Worm (Caenorhabditis elegans) whole organism, early embryonic: Measurements from ENCODE around the gene scd-1.

ENCODE experiments used
- B0310.2 ChIP-seq: sonication (generic microtip); optimal IDR thresholded peaks from 2 replicates; lab custom pipeline; 2016; ENCODE audit warnings: mild to moderate bottlenecking, missing genetic modification characterization, missing compliant biosample characterization
- F13C5.2 ChIP-seq: sonication (generic microtip); optimal IDR thresholded peaks from 2 replicates; lab custom pipeline; 2017; ENCODE audit warnings: mild to moderate bottlenecking, missing genetic modification characterization, inconsistent platforms, missing compliant biosample characterization
- aly-1 ChIP-seq: sonication (generic microtip); optimal IDR thresholded peaks from 2 replicates; lab custom pipeline; 2016; ENCODE audit warnings: missing genetic modification characterization, missing compliant biosample characterization
- ama-1 ChIP-seq: fragments of 150-350 bp; optimal IDR thresholded peaks from 2 replicates; lab custom pipeline; 2014
- ceh-13 ChIP-seq: fragments of 200-800 bp; sonication (Bioruptor generic); optimal IDR thresholded peaks from 2 replicates; lab custom pipeline; 2018; ENCODE audit warnings: mild to moderate bottlenecking, missing genetic modification characterization, missing compliant biosample characterization
- ceh-36 ChIP-seq: sonication (generic microtip); optimal IDR thresholded peaks from 2 replicates; lab custom pipeline; 2016; ENCODE audit warnings: missing genetic modification characterization, inconsistent platforms, missing compliant biosample characterization
- ets-7 ChIP-seq: sonication (generic microtip); optimal IDR thresholded peaks from 2 replicates; lab custom pipeline; 2016; ENCODE audit warnings: missing genotype, missing genetic modification characterization, missing compliant biosample characterization
- flt-1 ChIP-seq: fragments of 200-800 bp; sonication (Bioruptor generic); IDR thresholded peaks from 2 replicates; pipeline ENCODE4 v1.3.6; 2022; ENCODE audit warnings: missing genetic modification characterization, missing compliant biosample characterization
- hmbx-1 ChIP-seq: sonication (generic microtip); optimal IDR thresholded peaks from 2 replicates; lab custom pipeline; 2016; ENCODE audit warnings: mild to moderate bottlenecking, missing genetic modification characterization, missing compliant biosample characterization
- hmg-4 ChIP-seq: fragments of 200-800 bp; sonication (Bioruptor generic); optimal IDR thresholded peaks from 2 replicates; lab custom pipeline; 2018; ENCODE audit warnings: mild to moderate bottlenecking, missing genetic modification characterization, missing compliant biosample characterization
- hnd-1 ChIP-seq: sonication (generic microtip); optimal IDR thresholded peaks from 2 replicates; lab custom pipeline; 2016; ENCODE audit warnings: missing genetic modification characterization, missing compliant biosample characterization
- pes-1 ChIP-seq: fragments of 200-800 bp; sonication (Bioruptor generic); IDR thresholded peaks from 2 replicates; pipeline ENCODE4 v1.3.6; 2022; ENCODE audit warnings: missing genetic modification reagents, missing genetic modification characterization, missing compliant biosample characterization
- scrt-1 ChIP-seq: fragments of 200-800 bp; sonication (Bioruptor generic); IDR thresholded peaks from 2 replicates; pipeline ENCODE4 v1.3.6; 2022; ENCODE audit warnings: missing genetic modification characterization, missing compliant biosample characterization
- sea-1 ChIP-seq: fragments of 200-800 bp; sonication (Bioruptor generic); conservative IDR thresholded peaks from 2 replicates; pipeline ENCODE4 v1.3.6; 2022; ENCODE audit warnings: missing genetic modification characterization, missing compliant biosample characterization
- tbx-11 ChIP-seq: fragments of 200-800 bp; sonication (Bioruptor generic); IDR thresholded peaks from 2 replicates; pipeline ENCODE4 v1.3.6; 2022; ENCODE audit warnings: missing genetic modification characterization, missing compliant biosample characterization
- tbx-37 ChIP-seq: fragments of 200-800 bp; sonication (Bioruptor generic); conservative IDR thresholded peaks from 2 replicates; pipeline ENCODE4 v1.3.6; 2022; ENCODE audit warnings: missing genetic modification reagents, missing genetic modification characterization, missing compliant biosample characterization
- tra-4 ChIP-seq: sonication (generic microtip); optimal IDR thresholded peaks from 2 replicates; lab custom pipeline; 2017; ENCODE audit warnings: missing genetic modification characterization, missing compliant biosample characterization

scd-1 gene

DNA sequence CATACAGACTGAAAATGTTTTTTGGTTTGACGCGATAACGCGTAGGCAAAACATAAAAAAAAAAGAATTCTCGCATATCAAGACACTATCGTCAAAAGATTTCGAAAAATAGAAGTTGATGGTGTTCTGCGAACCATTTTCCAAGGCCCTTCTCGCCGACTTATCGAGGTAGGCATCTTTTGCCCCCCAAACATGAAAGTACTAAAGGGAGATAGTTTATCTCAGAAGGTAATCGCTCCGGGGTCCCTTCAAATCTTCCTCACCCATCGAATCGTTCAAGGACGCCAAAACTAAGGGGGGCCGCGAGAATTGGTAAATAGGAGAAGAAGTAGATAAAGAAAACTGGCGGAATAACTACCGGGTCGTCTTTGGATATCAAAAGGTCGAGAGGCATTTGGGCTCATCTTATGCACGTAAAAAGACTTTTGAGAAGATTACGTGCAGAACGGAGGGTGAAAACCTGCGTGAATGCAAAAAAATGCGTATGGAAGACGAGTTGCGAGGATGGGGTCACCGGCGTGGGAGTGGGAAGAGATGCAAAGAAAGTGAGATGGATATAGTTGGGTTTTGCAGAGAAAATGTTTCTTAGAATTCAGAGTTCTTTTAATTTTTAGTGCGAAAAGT, 14.1 kb downstream of the scd-1 start:
- no peak for TF ChIP-seq pes-1 (GFP tag; lab: Robert Waterston, UW)
- TF ChIP-seq ceh-13, result no peak
- TF ChIP-seq ets-7, result no peak
- peak; percentile 12 for TF ChIP-seq hmg-4

DNA sequence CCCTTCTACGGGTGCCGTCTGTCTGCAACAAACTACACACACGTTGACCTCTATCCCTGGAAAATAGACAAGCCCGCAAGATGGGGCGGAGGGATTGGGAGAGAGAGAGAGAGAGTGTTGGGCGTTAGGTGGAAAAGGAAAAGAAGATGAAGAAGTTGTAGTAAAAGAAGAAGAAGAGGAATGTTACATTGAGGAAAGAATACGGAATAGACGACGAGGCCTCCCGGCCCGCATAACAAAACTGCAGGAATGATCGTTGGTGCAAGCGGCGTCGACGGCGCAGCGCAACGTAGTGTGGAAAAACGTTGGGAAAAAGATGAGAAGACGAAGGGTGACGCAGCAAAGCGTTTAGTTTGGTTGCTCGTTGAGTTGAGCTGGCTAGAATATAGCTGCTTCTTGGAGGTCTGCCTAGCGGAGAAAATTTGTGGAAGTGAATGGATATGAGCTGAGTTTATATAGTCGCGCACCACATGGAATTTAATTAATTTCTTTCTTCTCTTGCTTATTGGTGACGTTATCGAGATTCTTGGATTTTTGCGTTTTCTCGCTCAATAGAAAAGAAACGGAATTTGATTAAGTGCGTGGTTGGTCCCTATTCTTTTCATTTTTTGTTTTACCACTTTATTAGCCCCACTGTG, 15.3 kb downstream of the scd-1 start:
- peak; percentile 80 for TF ChIP-seq hmg-4
- TF ChIP-seq flt-1 (GFP tag; lab: Robert Waterston, UW), result no peak
- no peak for TF ChIP-seq hnd-1
- no peak for TF ChIP-seq F13C5.2 (tag; lab: Kevin White, UChicago)
- TF ChIP-seq aly-1 (tag; lab: Kevin White, UChicago), result peak; percentile 44
- no peak for TF ChIP-seq B0310.2 (tag; lab: Kevin White, UChicago)
- TF ChIP-seq ets-7, result peak; percentile 24
- TF ChIP-seq tbx-37 (GFP tag; lab: Robert Waterston, UW), result no peak
- no peak for TF ChIP-seq ceh-36 (tag; lab: Kevin White, UChicago)
- no peak for TF ChIP-seq tbx-11 (GFP tag; lab: Robert Waterston, UW)
- peak; percentile 14 for TF ChIP-seq hmbx-1 (tag; lab: Kevin White, UChicago)
- no peak for TF ChIP-seq sea-1
- no peak for TF ChIP-seq ceh-13
- no peak for TF ChIP-seq ama-1 (lab: Kevin White, UChicago)
- no peak for TF ChIP-seq scrt-1 (GFP tag; lab: Robert Waterston, UW)
- TF ChIP-seq pes-1 (GFP tag; lab: Robert Waterston, UW), result no peak
- TF ChIP-seq tra-4, result no peak

DNA sequence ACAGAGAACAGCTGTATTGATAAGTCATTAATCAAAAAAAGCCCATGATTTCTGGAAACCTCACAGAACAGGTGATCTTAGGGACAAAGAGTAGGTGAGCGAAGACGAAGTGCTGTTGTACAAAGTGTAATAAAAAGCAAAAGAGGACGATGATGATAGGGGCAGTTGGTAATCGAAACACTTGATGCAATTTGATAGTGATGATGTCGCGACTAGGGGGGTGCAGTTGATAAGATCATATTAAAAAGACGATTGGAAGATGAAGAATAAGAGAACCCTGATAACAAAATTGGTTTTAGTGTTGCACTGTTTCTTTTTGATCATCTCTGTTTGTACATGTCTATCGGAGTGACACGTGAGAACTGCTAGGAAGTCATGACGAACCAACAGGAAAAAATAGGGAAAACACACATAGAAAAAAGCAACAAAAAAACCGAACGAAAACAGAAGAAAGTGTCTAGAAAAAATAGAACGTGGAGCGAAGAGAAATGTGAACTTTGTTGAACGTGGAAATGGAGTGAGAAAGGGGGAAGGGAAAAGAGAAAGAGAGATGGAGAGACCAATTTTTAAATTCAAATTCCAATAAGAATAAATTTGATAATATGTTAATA, 16.1 kb downstream of the scd-1 start:
- no peak for TF ChIP-seq scrt-1 (GFP tag; lab: Robert Waterston, UW)
- no peak for TF ChIP-seq hnd-1
- no peak for TF ChIP-seq sea-1
- TF ChIP-seq tra-4, result no peak
- TF ChIP-seq tbx-37 (GFP tag; lab: Robert Waterston, UW), result no peak
- TF ChIP-seq tbx-11 (GFP tag; lab: Robert Waterston, UW), result no peak

DNA sequence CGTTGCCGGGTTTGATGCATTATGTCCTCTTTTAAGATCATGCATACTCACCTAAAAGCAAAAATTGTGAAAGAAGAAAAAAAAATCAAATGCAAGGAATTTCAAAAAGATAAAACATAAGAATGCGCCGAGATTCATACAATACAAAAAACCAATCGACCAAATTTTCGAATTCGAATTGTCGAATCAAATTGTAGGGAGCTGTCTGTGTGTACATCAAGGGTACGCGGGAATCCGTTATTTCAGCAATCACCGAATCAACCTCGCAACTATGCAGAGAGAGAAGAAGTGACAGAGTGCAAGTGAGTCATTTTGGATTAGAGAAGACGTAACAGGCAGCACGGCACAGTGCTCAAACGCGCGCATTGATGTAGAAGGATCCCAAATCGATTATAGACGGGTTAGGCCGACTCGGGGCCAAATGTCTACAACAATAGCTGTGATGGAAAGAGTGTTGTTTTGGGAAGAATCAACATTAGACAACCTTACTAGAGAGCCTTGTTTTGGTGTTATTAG, 22.2 kb downstream of the scd-1 start, which contains the start of gene sdz-19:
Gene sdz-19, minus strand, starts transcription at position 51 of the 516 bp plus-strand sequence.
- no peak for TF ChIP-seq tbx-11 (GFP tag; lab: Robert Waterston, UW)
- peak; percentile 0 for TF ChIP-seq tra-4
- TF ChIP-seq ceh-13, result no peak
- peak; percentile 59 for TF ChIP-seq ama-1 (lab: Kevin White, UChicago)

DNA sequence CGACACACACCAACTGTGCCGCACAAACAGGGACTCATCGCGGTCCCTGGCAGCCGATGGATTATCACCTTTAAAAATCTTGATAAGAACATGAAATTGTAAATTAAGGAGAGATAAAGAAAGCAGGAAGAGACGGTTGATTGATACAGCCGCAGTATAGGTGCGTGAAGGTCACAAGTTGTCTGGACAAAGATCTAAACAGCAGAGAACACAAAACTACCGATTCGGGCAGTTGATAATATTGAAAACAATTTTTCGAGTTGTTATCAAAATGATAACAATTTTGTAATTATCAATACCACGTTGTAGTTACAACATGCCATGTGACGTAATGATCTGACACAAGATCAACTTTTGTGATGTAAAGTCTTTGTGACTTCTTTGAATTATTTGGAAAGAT, 24.8 kb downstream of the scd-1 start:
- no peak for TF ChIP-seq scrt-1 (GFP tag; lab: Robert Waterston, UW)
- TF ChIP-seq tbx-11 (GFP tag; lab: Robert Waterston, UW), result no peak
- TF ChIP-seq ceh-13, result no peak
- no peak for TF ChIP-seq sea-1
- no peak for TF ChIP-seq hmbx-1 (tag; lab: Kevin White, UChicago)
- TF ChIP-seq ama-1 (lab: Kevin White, UChicago), result no peak
- no peak for TF ChIP-seq tra-4
- TF ChIP-seq F13C5.2 (tag; lab: Kevin White, UChicago), result no peak
- no peak for TF ChIP-seq pes-1 (GFP tag; lab: Robert Waterston, UW)
- no peak for TF ChIP-seq ceh-36 (tag; lab: Kevin White, UChicago)
- no peak for TF ChIP-seq B0310.2 (tag; lab: Kevin White, UChicago)
- TF ChIP-seq flt-1 (GFP tag; lab: Robert Waterston, UW), result no peak
- no peak for TF ChIP-seq hmg-4
- no peak for TF ChIP-seq aly-1 (tag; lab: Kevin White, UChicago)
- TF ChIP-seq ets-7, result no peak
- TF ChIP-seq hnd-1, result no peak
- no peak for TF ChIP-seq tbx-37 (GFP tag; lab: Robert Waterston, UW)

DNA sequence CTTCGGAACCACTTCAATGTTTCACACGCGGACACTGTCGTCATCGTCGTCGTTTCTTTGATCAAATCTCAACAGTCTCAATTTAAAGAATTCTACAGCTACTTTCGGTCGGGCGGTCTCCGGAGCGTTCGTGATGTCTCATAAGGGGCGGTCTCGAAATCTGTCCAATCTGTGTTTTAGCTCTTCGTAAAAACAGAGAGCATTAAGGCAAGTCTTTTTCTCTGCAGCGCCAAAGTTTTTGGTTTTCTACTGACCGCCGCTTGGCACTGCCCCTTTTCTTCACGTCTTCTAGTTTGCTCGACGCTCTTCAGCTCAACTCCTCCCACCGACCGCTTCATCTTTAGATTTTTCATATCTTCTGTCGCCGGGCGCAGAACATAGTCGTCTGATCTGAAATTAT, 33.1 kb downstream of the scd-1 start, which contains the start of gene lips-1:
Gene lips-1, plus strand, starts transcription at position 301 of the 400 bp plus-strand sequence.
- TF ChIP-seq tbx-37 (GFP tag; lab: Robert Waterston, UW), result no peak
- no peak for TF ChIP-seq sea-1
- TF ChIP-seq hmg-4, result no peak
- TF ChIP-seq ceh-13, result no peak
- TF ChIP-seq hmbx-1 (tag; lab: Kevin White, UChicago), result no peak
- TF ChIP-seq scrt-1 (GFP tag; lab: Robert Waterston, UW), result no peak
- TF ChIP-seq pes-1 (GFP tag; lab: Robert Waterston, UW), result no peak
- no peak for TF ChIP-seq ets-7
- no peak for TF ChIP-seq B0310.2 (tag; lab: Kevin White, UChicago)
- TF ChIP-seq aly-1 (tag; lab: Kevin White, UChicago), result no peak
- TF ChIP-seq F13C5.2 (tag; lab: Kevin White, UChicago), result no peak
- TF ChIP-seq ama-1 (lab: Kevin White, UChicago), result no peak
- TF ChIP-seq hnd-1, result no peak
- TF ChIP-seq ceh-36 (tag; lab: Kevin White, UChicago), result no peak
- no peak for TF ChIP-seq tra-4
- no peak for TF ChIP-seq tbx-11 (GFP tag; lab: Robert Waterston, UW)

DNA sequence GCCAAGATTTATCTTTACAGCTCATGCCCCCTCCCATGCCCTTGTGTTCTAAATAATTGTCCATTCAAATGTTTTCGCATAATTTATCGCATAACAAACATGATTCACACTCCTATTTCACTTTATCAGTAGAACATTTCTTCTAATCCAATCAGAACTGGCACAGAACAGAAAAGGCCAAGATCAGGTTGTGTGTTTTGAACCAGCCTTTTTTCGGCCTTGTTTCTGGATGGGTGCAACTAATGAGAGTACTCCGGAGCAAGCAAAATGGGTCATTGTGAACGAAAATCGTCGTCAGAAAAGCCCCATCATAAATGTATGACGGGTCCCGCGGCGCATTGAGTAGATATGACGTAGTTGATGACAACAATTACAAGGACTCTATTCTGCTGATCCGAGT, 34.5 kb downstream of the scd-1 start:
- TF ChIP-seq tbx-11 (GFP tag; lab: Robert Waterston, UW), result no peak
- no peak for TF ChIP-seq sea-1
- no peak for TF ChIP-seq hmbx-1 (tag; lab: Kevin White, UChicago)
- no peak for TF ChIP-seq ceh-13
- TF ChIP-seq tra-4, result no peak
- TF ChIP-seq pes-1 (GFP tag; lab: Robert Waterston, UW), result no peak
- TF ChIP-seq flt-1 (GFP tag; lab: Robert Waterston, UW), result no peak
- TF ChIP-seq F13C5.2 (tag; lab: Kevin White, UChicago), result no peak
- no peak for TF ChIP-seq aly-1 (tag; lab: Kevin White, UChicago)
- TF ChIP-seq ceh-36 (tag; lab: Kevin White, UChicago), result no peak
- TF ChIP-seq B0310.2 (tag; lab: Kevin White, UChicago), result no peak
- TF ChIP-seq hmg-4, result no peak
- no peak for TF ChIP-seq ets-7
- TF ChIP-seq hnd-1, result no peak
- TF ChIP-seq tbx-37 (GFP tag; lab: Robert Waterston, UW), result no peak
- no peak for TF ChIP-seq ama-1 (lab: Kevin White, UChicago)
- no peak for TF ChIP-seq scrt-1 (GFP tag; lab: Robert Waterston, UW)
